Worm (Caenorhabditis elegans) whole organism, mixed stage, embryonic: Measurements from ENCODE around the gene F35D11.3.

ENCODE experiments used
- M03D4.4 ChIP-seq: sonication (generic microtip); optimal IDR thresholded peaks from 2 replicates; lab custom pipeline; 2017; ENCODE audit warnings: mild to moderate bottlenecking, missing genetic modification characterization, missing compliant biosample characterization
- bed-3 ChIP-seq: fragments of 200-800 bp; sonication (Bioruptor generic); optimal IDR thresholded peaks from 3 replicates; lab custom pipeline; 2018; ENCODE audit warnings: mild to moderate bottlenecking, missing genetic modification characterization, moderate library complexity, missing compliant biosample characterization
- blmp-1 ChIP-seq: fragments of 150-350 bp; optimal IDR thresholded peaks from 2 replicates; lab custom pipeline; 2014; ENCODE audit warnings: missing biosample characterization, missing genetic modification characterization
- ceh-39 ChIP-seq: fragments of 150-350 bp; optimal IDR thresholded peaks from 2 replicates; lab custom pipeline; 2014; ENCODE audit warnings: missing biosample characterization, missing genetic modification characterization
- ceh-43 ChIP-seq: fragments of 200-800 bp; sonication (Bioruptor generic); optimal IDR thresholded peaks from 2 replicates; lab custom pipeline; 2018; ENCODE audit warnings: mild to moderate bottlenecking, missing genetic modification characterization, moderate library complexity, missing compliant biosample characterization
- ceh-83 ChIP-seq: fragments of 200-800 bp; sonication (Bioruptor generic); optimal IDR thresholded peaks from 2 replicates; lab custom pipeline; 2018; ENCODE audit warnings: mild to moderate bottlenecking, missing genetic modification characterization, missing compliant biosample characterization
- ces-1 ChIP-seq: fragments of 150-350 bp; optimal IDR thresholded peaks from 2 replicates; lab custom pipeline; 2014; ENCODE audit warnings: missing biosample characterization, missing genetic modification reagents, missing genetic modification characterization
- cnd-1 ChIP-seq: fragments of 200-800 bp; sonication (Bioruptor generic); optimal IDR thresholded peaks from 2 replicates; lab custom pipeline; 2018; ENCODE audit warnings: mild to moderate bottlenecking, missing genetic modification characterization, missing compliant biosample characterization
- drap-1 ChIP-seq: fragments of 200-800 bp; sonication (Bioruptor generic); optimal IDR thresholded peaks from 3 replicates; lab custom pipeline; 2018; ENCODE audit warnings: mild to moderate bottlenecking, missing genetic modification characterization, missing compliant biosample characterization
- elt-1 ChIP-seq: sonication (generic microtip); optimal IDR thresholded peaks from 2 replicates; lab custom pipeline; 2017; ENCODE audit warnings: missing genetic modification characterization, mild to moderate bottlenecking, missing compliant biosample characterization, antibody characterized with exemption, moderate library complexity, borderline replicate concordance; ENCODE audit not compliant: insufficient read depth
- elt-3 ChIP-seq: fragments of 150-350 bp; optimal IDR thresholded peaks from 2 replicates; lab custom pipeline; 2014; ENCODE audit warnings: missing biosample characterization, missing genetic modification characterization
- flh-1 ChIP-seq: fragments of 200-800 bp; sonication (Bioruptor generic); optimal IDR thresholded peaks from 2 replicates; lab custom pipeline; 2018; ENCODE audit warnings: mild to moderate bottlenecking, missing genetic modification characterization, moderate library complexity, missing compliant biosample characterization
- ham-2 ChIP-seq: fragments of 200-800 bp; sonication (Bioruptor generic); optimal IDR thresholded peaks from 2 replicates; lab custom pipeline; 2018; ENCODE audit warnings: mild to moderate bottlenecking, missing genetic modification characterization, missing compliant biosample characterization
- hlh-1 ChIP-seq: fragments of 150-350 bp; optimal IDR thresholded peaks from 2 replicates; lab custom pipeline; 2014; ENCODE audit warnings: missing biosample characterization, missing genetic modification reagents, missing genetic modification characterization
- lin-13 ChIP-seq: fragments of 150-350 bp; optimal IDR thresholded peaks from 2 replicates; lab custom pipeline; 2014; ENCODE audit warnings: missing biosample characterization, missing genetic modification characterization
- lin-32 ChIP-seq: fragments of 200-800 bp; sonication (Bioruptor generic); optimal IDR thresholded peaks from 2 replicates; lab custom pipeline; 2018; ENCODE audit warnings: mild to moderate bottlenecking, missing genetic modification characterization, missing compliant biosample characterization
- mab-5 ChIP-seq: fragments of 150-350 bp; optimal IDR thresholded peaks from 2 replicates; lab custom pipeline; 2014; ENCODE audit warnings: missing biosample characterization, missing genetic modification characterization
- mep-1 ChIP-seq: fragments of 150-350 bp; optimal IDR thresholded peaks from 2 replicates; lab custom pipeline; 2017; ENCODE audit warnings: missing biosample characterization, missing genetic modification reagents, missing genetic modification characterization, inconsistent platforms
- mls-2 ChIP-seq: sonication (generic microtip); optimal IDR thresholded peaks from 2 replicates; lab custom pipeline; 2016; ENCODE audit warnings: mild to moderate bottlenecking, missing genetic modification characterization, moderate library complexity, missing compliant biosample characterization
- nhr-12 ChIP-seq: fragments of 150-350 bp; optimal IDR thresholded peaks from 2 replicates; lab custom pipeline; 2014; ENCODE audit warnings: missing biosample characterization, missing genetic modification characterization
- nhr-2 ChIP-seq: fragments of 150-350 bp; optimal IDR thresholded peaks from 2 replicates; lab custom pipeline; 2014; ENCODE audit warnings: missing biosample characterization, missing genetic modification characterization
- nhr-237 ChIP-seq: fragments of 150-350 bp; optimal IDR thresholded peaks from 2 replicates; lab custom pipeline; 2014; ENCODE audit warnings: missing biosample characterization, missing genetic modification characterization
- nhr-28 ChIP-seq: fragments of 150-350 bp; optimal IDR thresholded peaks from 2 replicates; lab custom pipeline; 2014; ENCODE audit warnings: missing biosample characterization, missing genetic modification characterization
- nhr-76 ChIP-seq: sonication (generic microtip); optimal IDR thresholded peaks from 2 replicates; lab custom pipeline; 2017; ENCODE audit warnings: missing biosample characterization, missing genetic modification characterization
- sem-2 ChIP-seq: fragments of 200-800 bp; sonication (Bioruptor generic); optimal IDR thresholded peaks from 2 replicates; lab custom pipeline; 2018; ENCODE audit warnings: mild to moderate bottlenecking, missing genetic modification characterization, missing compliant biosample characterization
- snpc-4 ChIP-seq: fragments of 150-350 bp; optimal IDR thresholded peaks from 2 replicates; lab custom pipeline; 2014; ENCODE audit warnings: missing biosample characterization, missing genetic modification characterization
- sptf-1 ChIP-seq: sonication (generic microtip); optimal IDR thresholded peaks from 2 replicates; lab custom pipeline; 2017; ENCODE audit warnings: mild to moderate bottlenecking, missing genetic modification characterization, moderate library complexity, missing compliant biosample characterization
- unc-120 ChIP-seq: sonication (generic microtip); optimal IDR thresholded peaks from 2 replicates; lab custom pipeline; 2017; ENCODE audit warnings: missing genetic modification characterization, missing compliant biosample characterization; ENCODE audit not compliant: poor library complexity, severe bottlenecking
- unc-39 ChIP-seq: fragments of 150-350 bp; optimal IDR thresholded peaks from 2 replicates; lab custom pipeline; 2014; ENCODE audit warnings: missing biosample characterization, missing genetic modification characterization
- unc-62 ChIP-seq: fragments of 150-350 bp; optimal IDR thresholded peaks from 2 replicates; lab custom pipeline; 2014; ENCODE audit warnings: missing biosample characterization, missing genetic modification reagents, missing genetic modification characterization
- zip-8 ChIP-seq: fragments of 150-350 bp; optimal IDR thresholded peaks from 2 replicates; lab custom pipeline; 2014; ENCODE audit warnings: missing biosample characterization, missing genetic modification characterization
- ztf-11 ChIP-seq: fragments of 150-350 bp; optimal IDR thresholded peaks from 2 replicates; lab custom pipeline; 2014; ENCODE audit warnings: missing biosample characterization, missing genetic modification characterization

F35D11.3 gene

ce11 chrII:4608073-4608472 lies at the start of gene F35D11.3:
F35D11.3 (plus strand) TSS chrII:4608372.
- TF ChIP-seq unc-62 (GFP tag; lab: Kevin White, UChicago): no peak
- TF ChIP-seq nhr-2 (tag; lab: Kevin White, UChicago): no peak
- no peak for TF ChIP-seq ceh-83
- no peak for TF ChIP-seq lin-32 (GFP tag; lab: Kevin White, UChicago)
- no peak for TF ChIP-seq nhr-76 (tag; lab: Kevin White, UChicago)
- no peak for TF ChIP-seq mls-2
- TF ChIP-seq elt-1 (tag; lab: Kevin White, UChicago): no peak
- no peak for TF ChIP-seq mep-1 (tag; lab: Kevin White, UChicago)
- no peak for TF ChIP-seq cnd-1 (tag; lab: Kevin White, UChicago)
- TF ChIP-seq mab-5 (tag; lab: Kevin White, UChicago): no peak
- no peak for TF ChIP-seq flh-1
- no peak for TF ChIP-seq snpc-4 (tag; lab: Kevin White, UChicago)
- TF ChIP-seq ceh-39 (tag; lab: Kevin White, UChicago): no peak
- TF ChIP-seq blmp-1: no peak
- TF ChIP-seq nhr-28: no peak
- no peak for TF ChIP-seq ztf-11 (tag; lab: Kevin White, UChicago)
- no peak for TF ChIP-seq ceh-43 (GFP tag; lab: Kevin White, UChicago)
- TF ChIP-seq bed-3 (GFP tag; lab: Kevin White, UChicago): no peak

ce11 chrII:4560068-4560467 lies 48.1 kb upstream of the F35D11.3 start, which contains the start of gene M03A1.8:
M03A1.8 (plus strand) TSS chrII:4560336.
- no peak for TF ChIP-seq snpc-4 (tag; lab: Kevin White, UChicago)
- TF ChIP-seq elt-1 (tag; lab: Kevin White, UChicago): peak; percentile 61
- TF ChIP-seq nhr-12 (tag; lab: Kevin White, UChicago): no peak
- no peak for TF ChIP-seq sptf-1 (tag; lab: Kevin White, UChicago)
- TF ChIP-seq cnd-1 (tag; lab: Kevin White, UChicago): no peak
- no peak for TF ChIP-seq drap-1 (GFP tag; lab: Kevin White, UChicago)
- no peak for TF ChIP-seq mep-1 (tag; lab: Kevin White, UChicago)
- TF ChIP-seq bed-3 (GFP tag; lab: Kevin White, UChicago): no peak

ce11 chrII:4562503-4563000 lies 45.6 kb upstream of the F35D11.3 start, which contains the start of gene dao-2:
dao-2 (plus strand) TSS chrII:4562950.
- TF ChIP-seq blmp-1: no peak
- TF ChIP-seq bed-3 (GFP tag; lab: Kevin White, UChicago): no peak
- TF ChIP-seq ham-2 (GFP tag; lab: Kevin White, UChicago): no peak
- TF ChIP-seq elt-3: peak; percentile 84

- TF ChIP-seq ztf-11 (tag; lab: Kevin White, UChicago): no peak
- TF ChIP-seq unc-39: no peak
- no peak for TF ChIP-seq nhr-2 (tag; lab: Kevin White, UChicago)
- no peak for TF ChIP-seq nhr-237
- TF ChIP-seq M03D4.4 (tag; lab: Kevin White, UChicago): no peak
- TF ChIP-seq snpc-4 (tag; lab: Kevin White, UChicago): no peak
- TF ChIP-seq hlh-1: no peak
- TF ChIP-seq flh-1: no peak
Measured at ce11 chrII:4565205-4565604, 43.0 kb upstream of the F35D11.3 start.

- TF ChIP-seq sem-2 (GFP tag; lab: Kevin White, UChicago): no peak
- no peak for TF ChIP-seq ceh-39 (tag; lab: Kevin White, UChicago)
- TF ChIP-seq sptf-1 (tag; lab: Kevin White, UChicago): no peak
- TF ChIP-seq ceh-83: no peak
- no peak for TF ChIP-seq M03D4.4 (tag; lab: Kevin White, UChicago)
- TF ChIP-seq zip-8: no peak
Measured at ce11 chrII:4566237-4566636, 41.9 kb upstream of the F35D11.3 start.

- TF ChIP-seq ces-1 (GFP tag; lab: Kevin White, UChicago): no peak
- no peak for TF ChIP-seq elt-3
- TF ChIP-seq mab-5 (tag; lab: Kevin White, UChicago): no peak
- peak; percentile 13 for TF ChIP-seq cnd-1 (tag; lab: Kevin White, UChicago)
- TF ChIP-seq M03D4.4 (tag; lab: Kevin White, UChicago): no peak
- TF ChIP-seq snpc-4 (tag; lab: Kevin White, UChicago): no peak
- TF ChIP-seq hlh-1: peak; percentile 66
- TF ChIP-seq nhr-2 (tag; lab: Kevin White, UChicago): peak; percentile 2
- TF ChIP-seq ceh-83: no peak
- peak; percentile 54 for TF ChIP-seq unc-120 (tag; lab: Kevin White, UChicago)
- TF ChIP-seq nhr-76 (tag; lab: Kevin White, UChicago): no peak
- no peak for TF ChIP-seq lin-13
- peak; percentile 6 for TF ChIP-seq mep-1 (tag; lab: Kevin White, UChicago)
- TF ChIP-seq sptf-1 (tag; lab: Kevin White, UChicago): peak; percentile 31
- TF ChIP-seq ztf-11 (tag; lab: Kevin White, UChicago): no peak
- no peak for TF ChIP-seq mls-2
Measured at ce11 chrII:4571112-4571511, 37.1 kb upstream of the F35D11.3 start.
